Fruit fly (Drosophila melanogaster): ENCODE measurements around the gene Ir7f.

Ir7f gene

DNA sequence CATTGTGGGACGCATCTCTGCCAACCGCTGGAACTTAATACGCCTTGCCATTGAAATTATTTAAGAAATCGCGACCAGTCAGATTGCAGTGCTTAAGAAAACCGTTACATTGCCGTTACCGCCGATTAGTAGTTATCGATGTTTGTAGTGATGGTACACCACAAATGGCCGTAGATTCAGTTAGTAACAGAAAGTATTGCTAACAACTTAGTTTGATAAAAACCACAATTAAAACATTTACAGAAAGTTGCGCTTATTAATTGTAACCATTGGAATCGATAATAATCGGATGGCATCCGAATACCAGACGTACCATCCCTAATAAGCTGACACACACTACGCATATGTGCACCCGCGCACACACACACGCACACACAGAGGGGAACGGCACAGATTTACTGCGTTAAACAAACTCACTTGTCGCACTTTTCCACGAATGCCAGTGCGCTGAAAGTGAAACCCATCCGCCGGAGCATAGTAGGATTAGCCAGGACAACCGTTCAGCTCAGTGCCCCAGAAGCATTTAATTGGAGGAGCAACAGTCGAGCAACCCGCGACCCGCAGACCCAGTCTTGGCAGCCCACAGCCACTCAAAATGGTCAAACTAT, 36.4 kb upstream of the Ir7f start, which contains the start of the genes hdm and Ykt6 (continued):
- TF ChIP-seq Blimp-1 (GFP tag; optimal IDR thresholded peaks at IDR 0.05) (no peak), gsb-n (tag; optimal IDR thresholded peaks at IDR 0.05) (peak; percentile 51), ro (GFP tag; IDR thresholded peaks at IDR 0.05) (0 out of 2 replicates have a peak, but pooled peaks have one; percentile 44), CG12299 (tag; optimal IDR thresholded peaks at IDR 0.05) (peak; percentile 59), CG10267 (tag; optimal IDR thresholded peaks at IDR 0.05) (peak; percentile 76), CG11723 (GFP tag; optimal IDR thresholded peaks at IDR 0.05) (no peak), CG12744 (GFP tag; optimal IDR thresholded peaks at IDR 0.05) (peak; percentile 58), CG13287 (GFP tag; IDR thresholded peaks at IDR 0.05; ENCODE audit: partially characterized antibody) (peak; percentile 98), trem (tag; optimal IDR thresholded peaks at IDR 0.05) (peak; percentile 81), grn (GFP tag; optimal IDR thresholded peaks at IDR 0.05) (no peak), CG30403 (GFP tag; optimal IDR thresholded peaks at IDR 0.05) (peak; percentile 83), tin (GFP tag; optimal IDR thresholded peaks at IDR 0.05) (peak; percentile 83), ranshi (GFP tag; IDR thresholded peaks at IDR 0.05) (peak; percentile 82), CG1792 (GFP tag; optimal IDR thresholded peaks at IDR 0.05) (peak; percentile 64), pros (GFP tag; optimal IDR thresholded peaks at IDR 0.05) (no peak), sens-2 (GFP tag; IDR thresholded peaks at IDR 0.05) (peak; percentile 81), mirr (GFP tag; optimal IDR thresholded peaks at IDR 0.05) (no peak), Stat92E (GFP tag; optimal IDR thresholded peaks at IDR 0.05) (peak in 1 of 3 experiments; percentile 10), vnd (GFP tag; IDR thresholded peaks at IDR 0.05; ENCODE audit: partially characterized antibody) (peak; percentile 96), Hr3 (GFP tag; optimal IDR thresholded peaks at IDR 0.05) (peak; percentile 46), CG1832 (GFP tag; optimal IDR thresholded peaks at IDR 0.05) (no peak), CG4617 (GFP tag; optimal IDR thresholded peaks at IDR 0.05; ENCODE audit: borderline replicate concordance) (peak; percentile 80), shn (GFP tag; optimal IDR thresholded peaks at IDR 0.05) (peak; percentile 83), CG9932 (GFP tag; IDR thresholded peaks at IDR 0.05) (peak; percentile 90), CG10462 (GFP tag; optimal IDR thresholded peaks at IDR 0.05) (peak; percentile 68), CG6813 (GFP tag; optimal IDR thresholded peaks at IDR 0.05) (peak; percentile 6), croc (GFP tag; conservative IDR thresholded peaks at IDR 0.05) (peak; percentile 46; the same call in 2 of the 3 replicates), corto (GFP tag; optimal IDR thresholded peaks at IDR 0.05) (peak; percentile 3), dysf (GFP tag; IDR thresholded peaks at IDR 0.05) (peak; percentile 76; the same call in 1 of the 3 replicates), gro (GFP tag; optimal IDR thresholded peaks at IDR 0.05) (peak; percentile 86), HHEX (GFP tag; optimal IDR thresholded peaks at IDR 0.05) (no peak), sr (GFP tag; IDR thresholded peaks at IDR 0.05) (0 out of 3 replicates have a peak, but pooled peaks have one; percentile 9), eyg (GFP tag; optimal IDR thresholded peaks at IDR 0.05) (peak; percentile 61), caup (GFP tag; optimal IDR thresholded peaks at IDR 0.05; ENCODE audit: severe bottlenecking) (peak; percentile 73), CG7928 (GFP tag; optimal IDR thresholded peaks at IDR 0.05) (peak; percentile 51), CG1603 (tag; optimal IDR thresholded peaks at IDR 0.05) (peak; percentile 91), CoRest (tag; optimal IDR thresholded peaks at IDR 0.05) (peak; percentile 78), CG10321 (GFP tag; IDR thresholded peaks at IDR 0.05) (no peak), tup (GFP tag; optimal IDR thresholded peaks at IDR 0.05) (peak; percentile 60), D (optimal IDR thresholded peaks at IDR 0.05) (no peak), D (GFP tag; optimal IDR thresholded peaks at IDR 0.05) (peak; percentile 48), sim (GFP tag; IDR thresholded peaks at IDR 0.05) (peak; percentile 73), CG1024 (GFP tag; IDR thresholded peaks at IDR 0.05) (peak; percentile 56), CG33213 (GFP tag; optimal IDR thresholded peaks at IDR 0.05) (peak; percentile 72), bsh (GFP tag; optimal IDR thresholded peaks at IDR 0.05) (peak in 1 of 2 experiments; percentile 78), CG18011 (GFP tag; optimal IDR thresholded peaks at IDR 0.05) (peak; percentile 61), Hmr (GFP tag; optimal IDR thresholded peaks at IDR 0.05) (no peak), sug (tag; optimal IDR thresholded peaks at IDR 0.05) (peak; percentile 72), CG4404 (GFP tag; IDR thresholded peaks at IDR 0.05) (peak; percentile 79)
